Worm (Caenorhabditis elegans): Measurements from ENCODE around the gene sds-22.
A peak's percentile ranks its signal among the peaks of the same experiment; 100 is the strongest.

sds-22 gene

DNA sequence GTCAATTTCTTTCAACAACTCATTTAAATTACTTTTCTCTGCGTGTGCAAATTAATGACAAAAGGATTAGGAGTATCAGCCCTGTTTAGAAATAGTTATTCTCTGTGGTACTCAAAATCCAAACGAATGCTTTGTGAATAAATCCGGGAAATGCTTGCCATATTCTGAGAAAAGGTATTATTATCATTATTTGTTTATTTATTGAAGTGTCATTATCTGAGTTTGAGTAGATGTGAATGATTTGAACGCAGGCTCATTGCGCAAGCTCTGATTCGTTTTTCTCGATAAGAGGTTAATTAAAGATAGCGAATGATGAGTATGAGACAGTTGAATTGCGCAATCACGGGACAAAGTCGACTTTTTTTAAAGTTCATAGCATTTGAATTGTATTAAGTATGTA, 30.3 kb upstream of the sds-22 start:
- no peak for TF ChIP-seq nhr-67 (tag; optimal IDR thresholded peaks at IDR 0.05)
- no peak for TF ChIP-seq nhr-43 (tag; optimal IDR thresholded peaks at IDR 0.05; ENCODE audit: poor library complexity, severe bottlenecking)
- no peak for TF ChIP-seq nhr-23 (tag; optimal IDR thresholded peaks at IDR 0.05)
- no peak for TF ChIP-seq ZK546.5 (tag; optimal IDR thresholded peaks at IDR 0.05)
- no peak for TF ChIP-seq egl-5 (tag; optimal IDR thresholded peaks at IDR 0.05)
- no peak for TF ChIP-seq elt-2 (tag; optimal IDR thresholded peaks at IDR 0.05)
- no peak for TF ChIP-seq elt-3 (tag; optimal IDR thresholded peaks at IDR 0.05)
- no peak for TF ChIP-seq eor-1 (tag; optimal IDR thresholded peaks at IDR 0.05)
- TF ChIP-seq nhr-11 (tag; optimal IDR thresholded peaks at IDR 0.05), result no peak
- no peak for TF ChIP-seq snpc-4 (tag; optimal IDR thresholded peaks at IDR 0.05)
- TF ChIP-seq egl-27 (tag; optimal IDR thresholded peaks at IDR 0.05), result no peak
- TF ChIP-seq unc-39 (tag; optimal IDR thresholded peaks at IDR 0.05), result no peak
- no peak for TF ChIP-seq ceh-28 (tag; optimal IDR thresholded peaks at IDR 0.05)
- no peak for TF ChIP-seq R02D3.7 (tag; optimal IDR thresholded peaks at IDR 0.05)
- no peak for TF ChIP-seq nhr-12 (tag; optimal IDR thresholded peaks at IDR 0.05)
- no peak for TF ChIP-seq mdl-1 (tag; optimal IDR thresholded peaks at IDR 0.05)
- TF ChIP-seq aly-2 (tag; optimal IDR thresholded peaks at IDR 0.05), result no peak
- no peak for TF ChIP-seq elt-1 (tag; optimal IDR thresholded peaks at IDR 0.05)
- no peak for TF ChIP-seq nhr-28 (tag; optimal IDR thresholded peaks at IDR 0.05)
- TF ChIP-seq nhr-237 (tag; optimal IDR thresholded peaks at IDR 0.05), result no peak

DNA sequence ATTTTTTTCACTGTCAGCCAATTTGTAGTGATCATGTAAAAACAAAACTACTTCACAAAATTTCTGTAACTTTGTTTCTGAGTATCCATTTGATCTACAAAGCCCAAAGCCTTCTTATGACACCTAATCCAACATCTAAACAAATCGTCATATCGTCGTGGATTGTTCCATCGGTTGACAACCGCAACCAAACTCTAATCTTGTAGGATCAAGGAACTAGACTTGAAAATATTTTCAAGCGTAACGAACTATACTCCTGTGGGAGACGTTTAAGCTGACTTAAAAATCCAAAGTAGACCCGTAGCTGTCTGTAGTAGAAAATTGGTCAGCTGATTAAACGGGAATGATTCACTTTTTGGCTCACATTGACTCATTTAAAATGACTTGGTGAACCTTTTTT, 28.6 kb upstream of the sds-22 start:
- TF ChIP-seq elt-3 (tag; optimal IDR thresholded peaks at IDR 0.05) (no peak), hmg-11 (tag; optimal IDR thresholded peaks at IDR 0.05) (no peak), ama-1 (optimal IDR thresholded peaks at IDR 0.05) (no peak), ceh-16 (tag; optimal IDR thresholded peaks at IDR 0.05) (no peak), snpc-4 (tag; optimal IDR thresholded peaks at IDR 0.05) (no peak)

DNA sequence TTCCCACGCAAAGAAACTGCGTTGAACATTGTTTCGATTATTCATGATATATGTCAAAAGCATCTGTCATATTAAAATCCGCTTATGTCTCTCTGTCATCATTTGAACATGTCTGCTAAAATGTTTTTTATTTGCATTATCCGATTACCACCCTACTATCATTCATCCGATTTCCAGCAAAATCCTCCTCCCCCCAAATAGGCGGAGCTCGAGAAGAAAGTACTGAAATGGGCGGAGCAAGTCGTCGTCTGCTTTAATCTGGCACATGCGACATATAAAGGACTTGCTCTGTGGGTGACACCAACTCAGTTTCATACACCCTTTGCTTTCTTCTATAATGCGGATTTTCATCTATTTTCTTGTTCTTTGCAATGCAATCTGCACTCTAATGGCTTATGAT, 26.1 kb upstream of the sds-22 start, which contains the start of gene T09A5.14:
T09A5.14 (plus strand) TSS at position 301 of the 400 bp plus-strand sequence.
- TF ChIP-seq nhr-43 (tag; optimal IDR thresholded peaks at IDR 0.05; ENCODE audit: poor library complexity, severe bottlenecking) (no peak), daf-12 (tag; optimal IDR thresholded peaks at IDR 0.05) (no peak)

DNA sequence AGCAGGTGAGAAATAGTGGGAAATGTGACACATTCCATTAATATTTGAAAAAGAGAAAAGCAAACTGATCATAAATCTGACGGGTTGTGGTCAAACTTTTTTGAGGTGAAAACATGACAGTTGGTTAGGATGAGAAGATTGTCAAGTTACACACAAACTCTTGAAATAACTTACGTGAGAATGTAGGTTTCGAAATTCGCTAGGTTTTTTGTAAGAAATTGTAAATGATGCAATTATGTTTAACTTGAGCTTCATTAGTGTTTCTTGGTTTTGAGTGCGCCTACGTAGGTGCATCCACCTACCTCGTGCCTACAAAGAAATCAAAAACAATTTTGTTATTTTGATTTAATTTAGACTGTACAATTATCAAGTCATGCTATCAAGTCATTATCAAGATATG, 22.9 kb upstream of the sds-22 start, which contains the start of gene cex-2:
cex-2 (minus strand) TSS at position 101 of the 400 bp plus-strand sequence.
- TF ChIP-seq pha-4 (tag; optimal IDR thresholded peaks at IDR 0.05) (peak; percentile 28), nhr-25 (tag; optimal IDR thresholded peaks at IDR 0.05) (no peak)

DNA sequence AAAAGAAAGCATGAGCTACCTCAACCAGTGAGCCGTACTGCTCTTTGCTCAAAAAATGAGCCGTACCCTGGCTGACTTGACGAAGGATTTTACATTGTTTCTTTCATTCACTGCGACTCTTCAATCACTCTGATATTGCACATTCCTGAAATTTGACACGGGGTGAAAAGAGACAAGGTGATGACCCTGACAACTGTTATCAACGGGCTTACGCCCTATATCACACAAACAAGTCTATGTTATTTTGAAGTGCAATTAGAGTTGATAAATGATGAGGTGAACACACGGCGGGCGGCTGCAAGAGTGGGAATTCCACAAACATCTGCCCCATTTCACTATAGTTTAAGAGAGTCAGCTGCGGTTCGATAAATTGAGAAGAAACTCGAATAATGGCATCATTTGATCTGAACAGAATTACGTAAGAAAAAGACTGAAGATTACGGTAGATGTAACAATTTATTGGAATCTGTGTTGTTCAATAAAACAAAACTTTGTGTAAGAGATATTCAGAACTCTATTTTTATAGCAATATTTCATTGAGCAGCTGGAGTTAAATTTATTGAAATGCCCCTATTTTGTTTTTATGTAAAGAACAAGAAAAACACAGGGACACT, 21.5 kb upstream of the sds-22 start:
- TF ChIP-seq egl-5 (tag; optimal IDR thresholded peaks at IDR 0.05), result peak; percentile 80
- peak; percentile 37 for TF ChIP-seq nhr-11 (tag; optimal IDR thresholded peaks at IDR 0.05)
- no peak for TF ChIP-seq zag-1 (tag; optimal IDR thresholded peaks at IDR 0.05)
- no peak for TF ChIP-seq R02D3.7 (tag; optimal IDR thresholded peaks at IDR 0.05)
- peak; percentile 47 for TF ChIP-seq unc-62 (GFP tag; optimal IDR thresholded peaks at IDR 0.05)
- TF ChIP-seq lin-39 (tag; optimal IDR thresholded peaks at IDR 0.05), result peak; percentile 59
- peak; percentile 12 for TF ChIP-seq nfya-1 (tag; optimal IDR thresholded peaks at IDR 0.05; ENCODE audit: insufficient read depth)
- TF ChIP-seq ztf-4 (tag; optimal IDR thresholded peaks at IDR 0.05), result no peak

DNA sequence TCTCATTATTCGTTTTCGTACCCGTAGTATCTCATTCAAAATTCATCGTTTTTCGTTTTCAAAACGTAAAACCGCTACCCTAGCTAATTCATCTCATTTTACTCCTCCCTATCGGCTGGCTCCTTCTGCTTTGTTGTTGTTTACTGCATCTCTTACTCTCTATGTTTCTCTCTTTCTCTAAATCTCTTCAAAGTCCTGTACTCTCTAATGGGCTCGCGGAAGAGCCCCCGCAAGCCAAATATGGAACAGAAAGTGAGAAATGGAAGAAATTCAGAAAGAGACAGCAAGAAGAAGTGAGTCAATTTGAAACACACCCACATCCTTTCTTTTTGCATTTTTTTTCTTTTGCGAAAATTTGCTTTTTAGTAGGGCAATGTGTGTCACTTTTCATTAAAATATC, 19.5 kb upstream of the sds-22 start:
- TF ChIP-seq fkh-2 (tag; optimal IDR thresholded peaks at IDR 0.05), result peak; percentile 51
- TF ChIP-seq nfya-1 (tag; optimal IDR thresholded peaks at IDR 0.05; ENCODE audit: insufficient read depth), result peak; percentile 46
- TF ChIP-seq sea-2 (GFP tag; optimal IDR thresholded peaks at IDR 0.05), result peak; percentile 5
- TF ChIP-seq lin-39 (tag; optimal IDR thresholded peaks at IDR 0.05), result peak; percentile 91
- TF ChIP-seq pha-4 (tag; optimal IDR thresholded peaks at IDR 0.05), result peak; percentile 1
- no peak for TF ChIP-seq ZK546.5 (tag; optimal IDR thresholded peaks at IDR 0.05)
- TF ChIP-seq aly-2 (tag; optimal IDR thresholded peaks at IDR 0.05), result no peak

All from whole organism, L3 larva.